Worm (Caenorhabditis elegans) whole organism, L4 larva: Measurements from ENCODE around the gene F59E12.6.

Source experiments
- F10B5.3 ChIP-seq: sonication (generic microtip); optimal IDR thresholded peaks from 2 replicates; lab custom pipeline; 2016; ENCODE audit warnings: mild to moderate bottlenecking, missing genetic modification characterization, missing compliant biosample characterization
- F26F4.8 ChIP-seq: fragments of 200-800 bp; sonication (Bioruptor generic); conservative IDR thresholded peaks from 2 replicates; pipeline ENCODE4 v1.3.6; 2022; ENCODE audit warnings: missing genetic modification characterization, missing compliant biosample characterization
- F37D6.2 ChIP-seq: sonication (generic microtip); optimal IDR thresholded peaks from 2 replicates; lab custom pipeline; 2016; ENCODE audit warnings: mild to moderate bottlenecking, missing genetic modification characterization, missing compliant biosample characterization
- R02D3.7 ChIP-seq: fragments of 150-350 bp; sonication (generic microtip); optimal IDR thresholded peaks from 3 replicates; lab custom pipeline; 2014; ENCODE audit warnings: missing biosample characterization, missing genetic modification characterization
- T20F7.1 ChIP-seq: fragments of 200-800 bp; sonication (Bioruptor generic); optimal IDR thresholded peaks from 2 replicates; lab custom pipeline; 2018; ENCODE audit warnings: mild to moderate bottlenecking, missing genetic modification characterization, missing compliant biosample characterization
- Y48G9A.11 ChIP-seq: fragments of 200-800 bp; sonication (Bioruptor generic); IDR thresholded peaks from 2 replicates; pipeline ENCODE4 v1.3.6; 2022; ENCODE audit warnings: missing genetic modification reagents, missing genetic modification characterization, missing compliant biosample characterization
- Y5F2A.4 ChIP-seq: fragments of 200-800 bp; sonication (Bioruptor generic); optimal IDR thresholded peaks from 2 replicates; lab custom pipeline; 2018; ENCODE audit warnings: mild to moderate bottlenecking, missing genetic modification characterization, missing compliant biosample characterization
- ZK546.5 ChIP-seq, 2 experiments: sonication (generic microtip); optimal IDR thresholded peaks; 2 replicates each; lab custom pipeline; 2017; ENCODE audit warnings: missing biosample characterization in 2 of 2, missing genetic modification characterization in 2 of 2
- aha-1 ChIP-seq: fragments of 150-350 bp; peaks from one replicate; lab custom pipeline; 2014; ENCODE audit warnings: missing biosample characterization, missing genetic modification characterization
- aly-2 ChIP-seq: sonication (generic microtip); optimal IDR thresholded peaks from 2 replicates; lab custom pipeline; 2018; ENCODE audit warnings: missing biosample characterization, missing genetic modification characterization
- arid-1 ChIP-seq: fragments of 200-800 bp; sonication (Bioruptor generic); conservative IDR thresholded peaks from 2 replicates; pipeline ENCODE4 v1.3.6; 2022; ENCODE audit warnings: missing genetic modification reagents, missing genetic modification characterization, missing compliant biosample characterization
- attf-4 ChIP-seq: sonication (generic microtip); optimal IDR thresholded peaks from 3 replicates; lab custom pipeline; 2017; ENCODE audit warnings: missing biosample characterization, missing genetic modification characterization
- ceh-28 ChIP-seq: fragments of 150-350 bp; optimal IDR thresholded peaks from 2 replicates; lab custom pipeline; 2014; ENCODE audit warnings: missing biosample characterization, missing genetic modification reagents, missing genetic modification characterization
- ceh-44 ChIP-seq: fragments of 200-800 bp; sonication (Bioruptor generic); IDR thresholded peaks from 2 replicates; pipeline ENCODE4 v1.3.6; 2022; ENCODE audit warnings: missing genetic modification reagents, missing genetic modification characterization, missing compliant biosample characterization
- ces-1 ChIP-seq: fragments of 150-350 bp; sonication (generic microtip); optimal IDR thresholded peaks from 4 replicates; lab custom pipeline; 2014; ENCODE audit warnings: missing biosample characterization, missing genetic modification reagents, missing genetic modification characterization
- ctbp-1 ChIP-seq: fragments of 200-800 bp; sonication (Bioruptor generic); IDR thresholded peaks from 2 replicates; pipeline ENCODE4 v1.3.6; 2022; ENCODE audit warnings: missing genetic modification reagents, missing genetic modification characterization, missing compliant biosample characterization
- daf-12 ChIP-seq: fragments of 150-350 bp; optimal IDR thresholded peaks from 2 replicates; lab custom pipeline; 2014; ENCODE audit warnings: missing biosample characterization, missing genetic modification reagents, missing genetic modification characterization
- daf-8 ChIP-seq: fragments of 200-800 bp; sonication (Bioruptor generic); IDR thresholded peaks from 2 replicates; pipeline ENCODE4 v1.3.6; 2022; ENCODE audit warnings: missing genetic modification characterization, missing compliant biosample characterization
- dmd-6 ChIP-seq: fragments of 200-800 bp; sonication (Bioruptor generic); IDR thresholded peaks from 2 replicates; pipeline ENCODE4 v1.3.6; 2022; ENCODE audit warnings: missing genetic modification reagents, missing genetic modification characterization, missing compliant biosample characterization
- dmd-9 ChIP-seq: fragments of 200-800 bp; sonication (Bioruptor generic); IDR thresholded peaks from 2 replicates; pipeline ENCODE4 v1.3.6; 2022; ENCODE audit warnings: missing genetic modification reagents, missing genetic modification characterization, missing compliant biosample characterization
- duxl-1 ChIP-seq: sonication (generic microtip); optimal IDR thresholded peaks from 2 replicates; lab custom pipeline; 2016; ENCODE audit warnings: mild to moderate bottlenecking, missing genetic modification characterization, moderate library complexity, missing compliant biosample characterization; ENCODE audit not compliant: poor library complexity
- dve-1 ChIP-seq: sonication (generic microtip); optimal IDR thresholded peaks from 2 replicates; lab custom pipeline; 2017; ENCODE audit warnings: antibody characterized with exemption, mild to moderate bottlenecking, missing genetic modification characterization, missing compliant biosample characterization; ENCODE audit not compliant: insufficient read depth
- egl-43 ChIP-seq: fragments of 200-800 bp; sonication (Bioruptor generic); IDR thresholded peaks from 2 replicates; pipeline ENCODE4 v1.3.6; 2022; ENCODE audit warnings: missing genetic modification reagents, missing genetic modification characterization, missing compliant biosample characterization
- fkh-10 ChIP-seq: fragments of 150-350 bp; optimal IDR thresholded peaks from 2 replicates; lab custom pipeline; 2014; ENCODE audit warnings: missing biosample characterization, missing genetic modification reagents, missing genetic modification characterization
- fos-1 ChIP-seq: fragments of 150-350 bp; optimal IDR thresholded peaks from 2 replicates; lab custom pipeline; 2014; ENCODE audit warnings: missing biosample characterization, missing genetic modification characterization
- hif-1 ChIP-seq, 2 experiments: sonication (generic microtip); optimal IDR thresholded peaks; 2 replicates each; lab custom pipeline; 2016 to 2017; ENCODE audit warnings: missing compliant biosample characterization in 2 of 2, missing genetic modification characterization in 2 of 2, missing genetic modification reagents in 2 of 2, missing genotype in 2 of 2, mild to moderate bottlenecking in 1 of 2
- jun-1 ChIP-seq: fragments of 150-350 bp; optimal IDR thresholded peaks from 2 replicates; lab custom pipeline; 2014; ENCODE audit warnings: missing biosample characterization, missing genetic modification reagents, missing genetic modification characterization
- lin-1 ChIP-seq: fragments of 200-800 bp; sonication (Bioruptor generic); IDR thresholded peaks from 2 replicates; pipeline ENCODE4 v1.3.6; 2022; ENCODE audit warnings: missing genetic modification reagents, missing genetic modification characterization, missing compliant biosample characterization
- lin-15B ChIP-seq: fragments of 150-350 bp; sonication (generic microtip); optimal IDR thresholded peaks from 3 replicates; lab custom pipeline; 2014; ENCODE audit warnings: missing biosample characterization, missing genetic modification characterization
- lin-29 ChIP-seq: fragments of 200-800 bp; sonication (Bioruptor generic); IDR thresholded peaks from 2 replicates; pipeline ENCODE4 v1.3.6; 2022; ENCODE audit warnings: missing genetic modification reagents, missing genetic modification characterization, missing compliant biosample characterization
- lin-38 ChIP-seq: fragments of 200-800 bp; sonication (Bioruptor generic); IDR thresholded peaks from 2 replicates; pipeline ENCODE4 v1.3.6; 2022; ENCODE audit warnings: missing genetic modification reagents, missing genetic modification characterization, missing compliant biosample characterization
- lin-39 ChIP-seq: fragments of 150-350 bp; optimal IDR thresholded peaks from 2 replicates; lab custom pipeline; 2014; ENCODE audit warnings: missing biosample characterization, missing genetic modification reagents, missing genetic modification characterization
- lsy-2 ChIP-seq, 2 experiments: fragments of 150-350 bp in 1 of 2; sonication (generic microtip) in 1 of 2; optimal IDR thresholded peaks; 2 replicates each; lab custom pipeline; 2014 to 2017; ENCODE audit warnings: missing biosample characterization in 2 of 2, missing genetic modification characterization in 2 of 2
- madf-5 ChIP-seq, 2 experiments: fragments of 200-800 bp; sonication (Bioruptor generic); IDR thresholded peaks; 2 replicates each; pipeline ENCODE4 v1.3.6; 2022; ENCODE audit warnings: missing compliant biosample characterization in 2 of 2, missing genetic modification characterization in 2 of 2
- madf-9 ChIP-seq: fragments of 200-800 bp; sonication (Bioruptor generic); conservative IDR thresholded peaks from 2 replicates; pipeline ENCODE4 v1.3.6; 2022; ENCODE audit warnings: missing genetic modification reagents, missing genetic modification characterization, missing compliant biosample characterization
- mep-1 ChIP-seq: fragments of 150-350 bp; sonication (generic microtip); optimal IDR thresholded peaks from 3 replicates; lab custom pipeline; 2014; ENCODE audit warnings: missing biosample characterization, missing genetic modification characterization
- mes-2 ChIP-seq: sonication (generic microtip); optimal IDR thresholded peaks from 2 replicates; lab custom pipeline; 2016; ENCODE audit warnings: missing genotype, mild to moderate bottlenecking, missing genetic modification characterization, missing compliant biosample characterization; ENCODE audit not compliant: poor library complexity, severe bottlenecking
- nhr-111 ChIP-seq: fragments of 200-800 bp; sonication (Bioruptor generic); optimal IDR thresholded peaks from 2 replicates; lab custom pipeline; 2018; ENCODE audit warnings: mild to moderate bottlenecking, missing genetic modification characterization, missing compliant biosample characterization
- nhr-237 ChIP-seq: sonication (generic microtip); optimal IDR thresholded peaks from 2 replicates; lab custom pipeline; 2017; ENCODE audit warnings: missing biosample characterization, missing genetic modification characterization
- nhr-41 ChIP-seq: fragments of 200-800 bp; sonication (Bioruptor generic); IDR thresholded peaks from 2 replicates; pipeline ENCODE4 v1.3.6; 2022; ENCODE audit warnings: missing genetic modification reagents, missing genetic modification characterization, missing compliant biosample characterization
- nhr-48 ChIP-seq: sonication (generic microtip); optimal IDR thresholded peaks from 2 replicates; lab custom pipeline; 2016; ENCODE audit warnings: mild to moderate bottlenecking, missing genetic modification characterization, missing compliant biosample characterization
- nhr-76 ChIP-seq: fragments of 150-350 bp; optimal IDR thresholded peaks from 2 replicates; lab custom pipeline; 2014; ENCODE audit warnings: missing biosample characterization, missing genetic modification characterization
- pha-4 ChIP-seq, 2 experiments: fragments of 150-350 bp in 1 of 2; fragments of 200-800 bp in 1 of 2; sonication (Bioruptor generic) in 1 of 2; IDR thresholded peaks in 1 of 2; optimal IDR thresholded peaks in 1 of 2; 2 replicates each; pipeline versions ENCODE4 v1.3.6 to Lab custom; 2014 to 2022; ENCODE audit warnings: missing genetic modification characterization in 2 of 2, missing genetic modification reagents in 2 of 2, missing biosample characterization in 1 of 2, missing compliant biosample characterization in 1 of 2
- saeg-2 ChIP-seq: fragments of 200-800 bp; sonication (Bioruptor generic); IDR thresholded peaks from 2 replicates; pipeline ENCODE4 v1.3.6; 2022; ENCODE audit warnings: missing genetic modification reagents, missing genetic modification characterization, missing compliant biosample characterization
- snpc-4 ChIP-seq: fragments of 150-350 bp; optimal IDR thresholded peaks from 2 replicates; lab custom pipeline; 2014; ENCODE audit warnings: missing biosample characterization, missing genetic modification characterization
- spr-1 ChIP-seq: sonication (generic microtip); optimal IDR thresholded peaks from 2 replicates; lab custom pipeline; 2016; ENCODE audit warnings: mild to moderate bottlenecking, missing genetic modification characterization, missing compliant biosample characterization
- tra-1 ChIP-seq: fragments of 200-800 bp; sonication (Bioruptor generic); IDR thresholded peaks from 2 replicates; pipeline ENCODE4 v1.3.6; 2022; ENCODE audit warnings: missing genetic modification reagents, missing genetic modification characterization, missing compliant biosample characterization
- vab-7 ChIP-seq: fragments of 200-800 bp; sonication (Bioruptor generic); IDR thresholded peaks from 2 replicates; pipeline ENCODE4 v1.3.6; 2022; ENCODE audit warnings: missing genetic modification reagents, missing genetic modification characterization, missing compliant biosample characterization
- zfp-2 ChIP-seq: sonication (generic microtip); optimal IDR thresholded peaks from 2 replicates; lab custom pipeline; 2016; ENCODE audit warnings: mild to moderate bottlenecking, missing genetic modification characterization, missing compliant biosample characterization
- ztf-11 ChIP-seq: fragments of 150-350 bp; optimal IDR thresholded peaks from 2 replicates; lab custom pipeline; 2014; ENCODE audit warnings: missing biosample characterization, missing genetic modification characterization

The F59E12.6 gene

DNA sequence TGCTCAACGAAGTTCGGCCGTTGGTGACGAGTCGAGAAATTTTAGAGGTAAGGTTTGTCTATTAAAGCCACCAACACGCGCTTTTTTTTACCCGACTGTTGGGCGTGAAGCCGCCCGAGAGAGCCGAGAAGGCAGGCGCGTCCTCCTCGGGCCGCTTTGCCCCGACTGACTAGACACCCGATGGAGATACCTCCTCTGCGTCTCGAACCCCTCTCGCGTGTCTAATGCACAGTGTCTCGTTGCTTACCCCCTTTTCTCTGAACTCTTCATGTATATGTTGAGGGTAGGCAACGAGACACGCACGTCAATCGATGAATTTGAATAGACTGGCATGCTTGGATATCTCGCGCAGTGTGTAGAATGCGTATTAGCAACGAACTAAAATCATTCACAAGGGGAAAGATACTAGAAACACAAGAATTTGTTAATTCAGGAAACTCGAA, 31.0 kb upstream of the F59E12.6 start (continued):
- TF ChIP-seq spr-1 (peak; percentile 91), lin-1 (GFP tag; lab: Robert Waterston, UW) (peak; percentile 98), dve-1 (tag; lab: Kevin White, UChicago) (peak; percentile 80), fos-1 (no peak), F37D6.2 (tag; lab: Kevin White, UChicago) (peak; percentile 91), daf-8 (GFP tag; lab: Robert Waterston, UW) (peak; percentile 83; the same call in 1 of the 2 replicates), attf-4 (tag; lab: Kevin White, UChicago) (no peak), nhr-111 (GFP tag; lab: Kevin White, UChicago) (peak; percentile 99), mes-2 (tag; lab: Kevin White, UChicago) (peak; percentile 86), vab-7 (peak; percentile 97), nhr-237 (tag; lab: Kevin White, UChicago) (peak; percentile 42), saeg-2 (peak; percentile 95), nhr-76 (tag; lab: Kevin White, UChicago) (no peak), egl-43 (peak; percentile 99), snpc-4 (tag; lab: Kevin White, UChicago) (no peak), aha-1 (tag; lab: Kevin White, UChicago) (peak; percentile 99), ZK546.5 (tag; optimal IDR thresholded peaks at IDR 0.05; lab: Kevin White, UChicago) (no peak), lin-29 (GFP tag; lab: Robert Waterston, UW) (peak; percentile 89), dmd-9 (GFP tag; lab: Robert Waterston, UW) (peak; percentile 80), lin-38 (GFP tag; lab: Robert Waterston, UW) (peak; percentile 89), madf-5 (GFP tag; IDR thresholded peaks at IDR 0.05; lab: Robert Waterston, UW) (peak; percentile 95 to 98), aly-2 (tag; lab: Kevin White, UChicago) (no peak), ces-1 (GFP tag; lab: Kevin White, UChicago) (no peak), zfp-2 (tag; lab: Kevin White, UChicago) (peak; percentile 57), Y48G9A.11 (peak; percentile 95), ceh-44 (GFP tag; lab: Robert Waterston, UW) (peak; percentile 34; the same call in 1 of the 2 replicates), F10B5.3 (tag; lab: Kevin White, UChicago) (peak; percentile 17), nhr-48 (peak; percentile 73), pha-4 (GFP tag; IDR thresholded peaks at IDR 0.05; lab: Robert Waterston, UW) (peak; percentile 98), pha-4 (tag; optimal IDR thresholded peaks at IDR 0.05; lab: Kevin White, UChicago) (no peak), jun-1 (tag; lab: Kevin White, UChicago) (peak; percentile 33), ctbp-1 (GFP tag; lab: Robert Waterston, UW) (peak; percentile 99), arid-1 (GFP tag; lab: Robert Waterston, UW) (peak; percentile 97), lsy-2 (tag; optimal IDR thresholded peaks at IDR 0.05; lab: Kevin White, UChicago) (peak; percentile 86 to 89), lin-39 (tag; lab: Kevin White, UChicago) (no peak), mep-1 (peak; percentile 90), tra-1 (peak; percentile 97), daf-12 (tag; lab: Kevin White, UChicago) (no peak), madf-9 (GFP tag; lab: Robert Waterston, UW) (peak; percentile 90), lin-15B (tag; lab: Kevin White, UChicago) (no peak), nhr-41 (peak; percentile 95), T20F7.1 (GFP tag; lab: Kevin White, UChicago) (peak; percentile 82), dmd-6 (GFP tag; lab: Robert Waterston, UW) (peak; percentile 90), Y5F2A.4 (GFP tag; lab: Kevin White, UChicago) (peak; percentile 81), ztf-11 (tag; lab: Kevin White, UChicago) (peak; percentile 29), fkh-10 (GFP tag; lab: Kevin White, UChicago) (peak; percentile 85), F26F4.8 (GFP tag; lab: Robert Waterston, UW) (peak; percentile 57; the same call in 1 of the 2 replicates), duxl-1 (tag; lab: Kevin White, UChicago) (peak; percentile 69), R02D3.7 (tag; lab: Kevin White, UChicago) (no peak), ceh-28 (tag; lab: Kevin White, UChicago) (peak; percentile 76), hif-1 (tag; optimal IDR thresholded peaks at IDR 0.05; lab: Kevin White, UChicago) (peak; percentile 31 to 94)
